Worm (Caenorhabditis elegans): ENCODE results near the gene C40A11.4.

ce11 chrII:2150485-2150985, 13.3 kb downstream of the C40A11.4 start, which contains the start of the genes C40A11.7 and C40A11.8:
- no peak for TF ChIP-seq him-1 (tag; optimal IDR thresholded peaks at IDR 0.05)
- no peak for TF ChIP-seq W03F9.2 (tag; optimal IDR thresholded peaks at IDR 0.05)
- no peak for TF ChIP-seq dao-5 (tag; optimal IDR thresholded peaks at IDR 0.05)

All from whole organism, L4/young adult.